Worm (Caenorhabditis elegans): ENCODE measurements around the gene F43D2.3.

- TF ChIP-seq blmp-1 (tag; optimal IDR thresholded peaks at IDR 0.05) (no peak), nhr-76 (tag; optimal IDR thresholded peaks at IDR 0.05) (no peak), ceh-43 (GFP tag; optimal IDR thresholded peaks at IDR 0.05) (no peak), pha-4 (tag; optimal IDR thresholded peaks at IDR 0.05) (no peak)
These were observed 27.9 kb upstream of the F43D2.3 start for ce11 chrV:14603755-14604154.
